Fruit fly (Drosophila melanogaster) whole organism, embryonic: ENCODE results near the gene Polr3G.
A peak's percentile ranks its signal among the peaks of the same experiment; 100 is the strongest.

Source experiments
- Atf6 ChIP-seq: fragments of 200-800 bp; sonication (Bioruptor generic); IDR thresholded peaks from 2 replicates; pipeline ENCODE4 v1.3.6; 2022; ENCODE audit warnings: missing biosample characterization, missing genetic modification characterization
- CG10267 ChIP-seq: fragments of 200-800 bp; sonication (Bioruptor generic); optimal IDR thresholded peaks from 2 replicates; lab custom pipeline; 2018; ENCODE audit warnings: missing biosample characterization, mild to moderate bottlenecking, missing genetic modification characterization, moderate library complexity
- CG10543 ChIP-seq: fragments of 200-800 bp; sonication (Bioruptor generic); optimal IDR thresholded peaks from 3 replicates; lab custom pipeline; 2017; ENCODE audit warnings: missing biosample characterization, mild to moderate bottlenecking, missing genetic modification characterization, moderate library complexity
- CG10959 ChIP-seq: fragments of 200-800 bp; sonication (Bioruptor generic); IDR thresholded peaks from 2 replicates; pipeline ENCODE4 v1.3.6; 2022; ENCODE audit warnings: missing biosample characterization, missing genetic modification characterization
- CG12219 ChIP-seq: fragments of 200-800 bp; sonication (Bioruptor generic); optimal IDR thresholded peaks from 3 replicates; lab custom pipeline; 2018; ENCODE audit warnings: missing biosample characterization, mild to moderate bottlenecking, missing genetic modification characterization
- CG12769 ChIP-seq: fragments of 200-800 bp; sonication (Bioruptor generic); optimal IDR thresholded peaks from 2 replicates; lab custom pipeline; 2019; ENCODE audit warnings: missing biosample characterization, mild to moderate bottlenecking, missing genetic modification characterization, moderate library complexity
- CG13624 ChIP-seq: fragments of 200-800 bp; sonication (Bioruptor generic); optimal IDR thresholded peaks from 2 replicates; lab custom pipeline; 2016; ENCODE audit warnings: missing biosample characterization, missing genetic modification characterization
- CG13894 ChIP-seq: fragments of 200-800 bp; sonication (Bioruptor generic); optimal IDR thresholded peaks from 3 replicates; lab custom pipeline; 2018; ENCODE audit warnings: missing biosample characterization, mild to moderate bottlenecking, missing genetic modification characterization, moderate library complexity
- CG14014 ChIP-seq: fragments of 200-800 bp; sonication (Bioruptor generic); IDR thresholded peaks from 2 replicates; pipeline ENCODE4 v1.3.6; 2022; ENCODE audit warnings: missing biosample characterization, missing genetic modification characterization
- CG15601 ChIP-seq: fragments of 200-800 bp; sonication (Bioruptor generic); optimal IDR thresholded peaks from 3 replicates; lab custom pipeline; 2019; ENCODE audit warnings: missing biosample characterization, mild to moderate bottlenecking, missing genetic modification characterization, moderate library complexity
- CG17568 ChIP-seq: fragments of 200-800 bp; sonication (Bioruptor generic); optimal IDR thresholded peaks from 2 replicates; lab custom pipeline; 2018; ENCODE audit warnings: missing biosample characterization, mild to moderate bottlenecking, missing genetic modification characterization, moderate library complexity
- CG17612 ChIP-seq: fragments of 200-800 bp; sonication (Bioruptor generic); IDR thresholded peaks from 2 replicates; pipeline ENCODE4 v1.3.6; 2022; ENCODE audit warnings: missing biosample characterization, missing genetic modification characterization
- CG31224 ChIP-seq: fragments of 200-800 bp; sonication (Bioruptor generic); IDR thresholded peaks from 2 replicates; pipeline ENCODE4 v1.3.6; 2022; ENCODE audit warnings: missing biosample characterization, missing genetic modification characterization
- CG33557 ChIP-seq: fragments of 200-800 bp; sonication (Bioruptor generic); optimal IDR thresholded peaks from 2 replicates; lab custom pipeline; 2019; ENCODE audit warnings: missing biosample characterization, mild to moderate bottlenecking, missing genetic modification characterization, moderate library complexity
- CG34422 ChIP-seq: fragments of 200-800 bp; sonication (Bioruptor generic); IDR thresholded peaks from 3 replicates; pipeline ENCODE4 v1.3.6; 2022; ENCODE audit warnings: missing biosample characterization, missing genetic modification characterization
- CG3726 ChIP-seq: fragments of 200-800 bp; sonication (Bioruptor generic); IDR thresholded peaks from 3 replicates; pipeline ENCODE4, ENCODE4 v1.3.6; 2022; ENCODE audit warnings: missing biosample characterization, missing genetic modification characterization
- CG5245 ChIP-seq: fragments of 200-800 bp; sonication (Bioruptor generic); optimal IDR thresholded peaks from 3 replicates; lab custom pipeline; 2016; ENCODE audit warnings: missing biosample characterization, missing genetic modification characterization
- CG7372 ChIP-seq: fragments of 200-800 bp; sonication (Bioruptor generic); IDR thresholded peaks from 2 replicates; pipeline ENCODE4 v1.3.6; 2022; ENCODE audit warnings: missing biosample characterization, missing genetic modification characterization
- CG7556 ChIP-seq: fragments of 200-800 bp; sonication (Bioruptor generic); optimal IDR thresholded peaks from 2 replicates; lab custom pipeline; 2017; ENCODE audit warnings: missing biosample characterization, mild to moderate bottlenecking, missing genetic modification characterization
- Camta ChIP-seq: fragments of 200-800 bp; sonication (Bioruptor generic); optimal IDR thresholded peaks from 2 replicates; lab custom pipeline; 2016; ENCODE audit warnings: missing biosample characterization, missing genetic modification characterization
- E2f1 ChIP-seq: fragments of 200-800 bp; sonication (Bioruptor generic); IDR thresholded peaks from 2 replicates; pipeline ENCODE4 v1.3.6; 2022; ENCODE audit warnings: missing biosample characterization, missing genetic modification characterization
- Fer1 ChIP-seq: fragments of 200-800 bp; sonication (Bioruptor generic); optimal IDR thresholded peaks from 2 replicates; lab custom pipeline; 2017; ENCODE audit warnings: missing biosample characterization, mild to moderate bottlenecking, missing genetic modification characterization
- GATAe ChIP-seq: fragments of 200-800 bp; sonication (Bioruptor generic); conservative IDR thresholded peaks from 2 replicates; pipeline ENCODE4 v1.3.6; 2022; ENCODE audit warnings: missing biosample characterization, missing genetic modification characterization
- HLH4C ChIP-seq: fragments of 200-800 bp; sonication (Bioruptor generic); IDR thresholded peaks from 3 replicates; pipeline ENCODE4 v1.3.6; 2022; ENCODE audit warnings: missing biosample characterization, missing genetic modification characterization; ENCODE audit not compliant: partially characterized antibody
- HmgD ChIP-seq: fragments of 200-800 bp; sonication (Bioruptor generic); optimal IDR thresholded peaks from 3 replicates; lab custom pipeline; 2016; ENCODE audit warnings: missing biosample characterization, missing genetic modification characterization
- Hr51 ChIP-seq, 2 experiments: fragments of 200-800 bp; sonication (Bioruptor generic); optimal IDR thresholded peaks; 2 replicates in 1 of 2; 3 replicates in 1 of 2; lab custom pipeline; 2016 to 2018; ENCODE audit warnings: missing biosample characterization in 2 of 2, missing genetic modification characterization in 2 of 2, mild to moderate bottlenecking in 1 of 2, moderate library complexity in 1 of 2
- NfI ChIP-seq: fragments of 200-800 bp; sonication (Bioruptor generic); optimal IDR thresholded peaks from 3 replicates; lab custom pipeline; 2018; ENCODE audit warnings: missing biosample characterization, mild to moderate bottlenecking, missing genetic modification characterization, moderate library complexity
- Pdp1 ChIP-seq, 2 experiments: fragments of 200-800 bp; sonication (Bioruptor generic); optimal IDR thresholded peaks; 3 replicates each; lab custom pipeline; 2016; ENCODE audit warnings: missing biosample characterization in 2 of 2, missing genetic modification characterization in 2 of 2, mild to moderate bottlenecking in 1 of 2, moderate library complexity in 1 of 2
- ac ChIP-seq: fragments of 200-800 bp; sonication (Bioruptor generic); optimal IDR thresholded peaks from 3 replicates; lab custom pipeline; 2017; ENCODE audit warnings: missing biosample characterization, mild to moderate bottlenecking, missing genetic modification characterization
- bsh ChIP-seq, 2 experiments: fragments of 200-800 bp; sonication (Bioruptor generic); optimal IDR thresholded peaks; 2 replicates each; lab custom pipeline; 2017 to 2018; ENCODE audit warnings: mild to moderate bottlenecking in 2 of 2, missing biosample characterization in 2 of 2, missing genetic modification characterization in 2 of 2, moderate library complexity in 1 of 2
- cato ChIP-seq: fragments of 200-800 bp; sonication (Bioruptor generic); optimal IDR thresholded peaks from 2 replicates; lab custom pipeline; 2016; ENCODE audit warnings: missing biosample characterization, missing genetic modification characterization, borderline replicate concordance
- cwo ChIP-seq: fragments of 200-800 bp; sonication (Bioruptor generic); optimal IDR thresholded peaks from 3 replicates; lab custom pipeline; 2017; ENCODE audit warnings: missing biosample characterization, missing genetic modification characterization, mild to moderate bottlenecking, moderate library complexity, missing genetic modification reagents
- dmrt11E ChIP-seq: fragments of 200-800 bp; sonication (Bioruptor generic); optimal IDR thresholded peaks from 3 replicates; lab custom pipeline; 2018; ENCODE audit warnings: missing biosample characterization, mild to moderate bottlenecking, missing genetic modification characterization, moderate library complexity
- fru ChIP-seq: fragments of >200 bp; optimal IDR thresholded peaks from 2 replicates; lab custom pipeline; 2017
- gem ChIP-seq: fragments of 200-800 bp; sonication (Bioruptor generic); optimal IDR thresholded peaks from 2 replicates; lab custom pipeline; 2019; ENCODE audit warnings: missing biosample characterization, mild to moderate bottlenecking, missing genetic modification characterization, moderate library complexity
- grau ChIP-seq: fragments of 200-800 bp; optimal IDR thresholded peaks from 3 replicates; lab custom pipeline; 2019; ENCODE audit warnings: missing biosample characterization, mild to moderate bottlenecking, missing genetic modification characterization, moderate library complexity
- hb ChIP-seq: fragments of 200-800 bp; sonication (Bioruptor generic); IDR thresholded peaks from 3 replicates; pipeline ENCODE4 v1.3.6; 2022; ENCODE audit warnings: missing biosample characterization, missing genetic modification characterization; ENCODE audit not compliant: partially characterized antibody
- hkb ChIP-seq, 2 experiments: fragments of 200-800 bp in 1 of 2; fragments of >200 bp in 1 of 2; sonication (Bioruptor generic) in 1 of 2; IDR thresholded peaks in 1 of 2; optimal IDR thresholded peaks in 1 of 2; 2 replicates each; pipeline versions ENCODE4 v1.3.6 to Lab custom; 2017 to 2022; ENCODE audit warnings: missing biosample characterization in 1 of 2, missing genetic modification characterization in 1 of 2
- jigr1 ChIP-seq: fragments of 200-800 bp; sonication (Bioruptor generic); IDR thresholded peaks from 3 replicates; pipeline ENCODE4 v1.3.6; 2022; ENCODE audit warnings: missing biosample characterization, missing genetic modification characterization
- luna ChIP-seq: fragments of 200-800 bp; sonication (Bioruptor generic); optimal IDR thresholded peaks from 2 replicates; lab custom pipeline; 2016; ENCODE audit warnings: missing biosample characterization, missing genetic modification characterization
- mam ChIP-seq: fragments of 200-800 bp; sonication (Bioruptor generic); optimal IDR thresholded peaks from 3 replicates; lab custom pipeline; 2016; ENCODE audit warnings: missing biosample characterization, missing genetic modification characterization
- mirr ChIP-seq: fragments of 200-800 bp; sonication (Bioruptor generic); optimal IDR thresholded peaks from 3 replicates; lab custom pipeline; 2018; ENCODE audit warnings: missing biosample characterization, mild to moderate bottlenecking, missing genetic modification characterization
- mld ChIP-seq: fragments of 200-800 bp; sonication (Bioruptor generic); IDR thresholded peaks from 3 replicates; pipeline ENCODE4 v1.3.6; 2022; ENCODE audit warnings: missing biosample characterization, missing genetic modification characterization; ENCODE audit not compliant: partially characterized antibody
- nmo ChIP-seq: fragments of 200-800 bp; sonication (Bioruptor generic); optimal IDR thresholded peaks from 2 replicates; lab custom pipeline; 2018; ENCODE audit warnings: missing biosample characterization, mild to moderate bottlenecking, missing genetic modification characterization, moderate library complexity
- slou ChIP-seq: fragments of 200-800 bp; sonication (Bioruptor generic); optimal IDR thresholded peaks from 3 replicates; lab custom pipeline; 2016; ENCODE audit warnings: missing biosample characterization, missing genetic modification characterization
- tll ChIP-seq, 2 experiments: fragments of 200-800 bp in 1 of 2; fragments of >200 bp in 1 of 2; sonication (Bioruptor generic) in 1 of 2; optimal IDR thresholded peaks; 2 replicates each; lab custom pipeline; 2017 to 2019; ENCODE audit warnings: missing biosample characterization in 2 of 2, missing genetic modification characterization in 2 of 2, mild to moderate bottlenecking in 1 of 2, moderate library complexity in 1 of 2
- trem ChIP-seq: fragments of 200-800 bp; optimal IDR thresholded peaks from 3 replicates; lab custom pipeline; 2019; ENCODE audit warnings: missing biosample characterization, mild to moderate bottlenecking, missing genetic modification characterization, moderate library complexity
- ttk ChIP-seq: fragments of 200-800 bp; sonication (Bioruptor generic); IDR thresholded peaks from 2 replicates; pipeline ENCODE4 v2.1.2; 2022; ENCODE audit warnings: missing biosample characterization, missing genetic modification characterization
- twi ChIP-seq: fragments of 200-800 bp; optimal IDR thresholded peaks from 2 replicates; lab custom pipeline; 2019; ENCODE audit warnings: missing biosample characterization, mild to moderate bottlenecking, missing genetic modification characterization, moderate library complexity

The Polr3G gene

dm6 chr3L:17457695-17458242 lies 30.8 kb upstream of the Polr3G start (continued):
- TF ChIP-seq CG14014 (GFP tag; lab: Robert Waterston, UW) = no peak
- TF ChIP-seq Pdp1 (GFP tag; optimal IDR thresholded peaks at IDR 0.05; lab: Kevin White, UChicago) = no peak
- no peak for TF ChIP-seq ac (GFP tag; lab: Kevin White, UChicago)
- peak in 1 of 2 experiments; percentile 42 for TF ChIP-seq Hr51 (GFP tag; optimal IDR thresholded peaks at IDR 0.05; lab: Kevin White, UChicago)
- TF ChIP-seq trem (tag; lab: Kevin White, UChicago) = peak; percentile 17
- no peak for TF ChIP-seq CG10959 (GFP tag; lab: Robert Waterston, UW)
- TF ChIP-seq nmo (GFP tag; lab: Kevin White, UChicago) = peak; percentile 31
- peak; percentile 51 for TF ChIP-seq gem (tag; lab: Kevin White, UChicago)
- no peak for TF ChIP-seq GATAe
- no peak for TF ChIP-seq cwo (GFP tag; lab: Kevin White, UChicago)
- TF ChIP-seq HmgD (GFP tag; lab: Kevin White, UChicago) = no peak
- no peak for TF ChIP-seq NfI (GFP tag; lab: Kevin White, UChicago)
- TF ChIP-seq CG12219 (GFP tag; lab: Kevin White, UChicago) = no peak
- no peak for TF ChIP-seq CG7372 (GFP tag; lab: Robert Waterston, UW)
- no peak for TF ChIP-seq mam (GFP tag; lab: Kevin White, UChicago)
- no peak for TF ChIP-seq CG5245 (GFP tag; lab: Kevin White, UChicago)
- TF ChIP-seq E2f1 (GFP tag; lab: Robert Waterston, UW) = no peak
- TF ChIP-seq CG3726 (GFP tag; lab: Robert Waterston, UW) = no peak
- TF ChIP-seq tll (GFP tag; optimal IDR thresholded peaks at IDR 0.05; lab: Kevin White, UChicago) = no peak
- no peak for TF ChIP-seq mirr
- no peak for TF ChIP-seq CG17568
- no peak for TF ChIP-seq luna (GFP tag; lab: Kevin White, UChicago)
- TF ChIP-seq CG34422 (GFP tag; lab: Robert Waterston, UW) = no peak
- peak; percentile 73 for TF ChIP-seq grau (tag; lab: Kevin White, UChicago)
- no peak for TF ChIP-seq Camta (GFP tag; lab: Kevin White, UChicago)
- peak in 1 of 2 experiments; percentile 57 for TF ChIP-seq bsh (GFP tag; optimal IDR thresholded peaks at IDR 0.05; lab: Kevin White, UChicago)
- TF ChIP-seq dmrt11E (tag; lab: Kevin White, UChicago) = peak; percentile 47
- TF ChIP-seq ttk (GFP tag; lab: Robert Waterston, UW) = no peak
- no peak for TF ChIP-seq CG13894 (tag; lab: Kevin White, UChicago)
- peak; percentile 25 for TF ChIP-seq CG10267 (tag; lab: Kevin White, UChicago)
- no peak for TF ChIP-seq Atf6 (GFP tag; lab: Robert Waterston, UW)
- TF ChIP-seq slou = no peak
- no peak for TF ChIP-seq CG10543 (GFP tag; lab: Kevin White, UChicago)
- TF ChIP-seq CG15601 (tag; lab: Kevin White, UChicago) = peak; percentile 11
- TF ChIP-seq CG33557 (GFP tag; lab: Kevin White, UChicago) = peak; percentile 9
- TF ChIP-seq CG17612 (GFP tag; lab: Robert Waterston, UW) = no peak
- peak; percentile 26 for TF ChIP-seq CG7556 (GFP tag; lab: Kevin White, UChicago)
- TF ChIP-seq hb (GFP tag; lab: Robert Waterston, UW) = no peak
- TF ChIP-seq mld (GFP tag; lab: Robert Waterston, UW) = no peak
- peak; percentile 26 for TF ChIP-seq Fer1 (GFP tag; lab: Kevin White, UChicago)
- TF ChIP-seq jigr1 (GFP tag; lab: Robert Waterston, UW) = no peak
- TF ChIP-seq CG12769 (tag; lab: Kevin White, UChicago) = no peak
- TF ChIP-seq twi (tag; lab: Kevin White, UChicago) = no peak
- no peak for TF ChIP-seq HLH4C (GFP tag; lab: Robert Waterston, UW)
- TF ChIP-seq cato (GFP tag; lab: Kevin White, UChicago) = no peak
- no peak for TF ChIP-seq CG31224 (GFP tag; lab: Robert Waterston, UW)
- TF ChIP-seq fru (lab: Kevin White, UChicago) = no peak
- no peak for TF ChIP-seq CG13624
- no peak for TF ChIP-seq hkb (optimal IDR thresholded peaks at IDR 0.05; lab: Kevin White, UChicago)
- TF ChIP-seq hkb (GFP tag; IDR thresholded peaks at IDR 0.05; lab: Robert Waterston, UW) = peak; percentile 43; the same call in 1 of the 2 replicates
